Worm (Caenorhabditis elegans): ENCODE results near the gene F53F4.4.

F53F4.4 gene

ce11 chrV:13647185-13647584 lies 54.0 kb downstream of the F53F4.4 start:
- no peak for TF ChIP-seq tab-1 (GFP tag; IDR thresholded peaks at IDR 0.05)
- no peak for TF ChIP-seq ztf-29 (GFP tag; IDR thresholded peaks at IDR 0.05)
- no peak for TF ChIP-seq flt-1 (GFP tag; IDR thresholded peaks at IDR 0.05)
- no peak for TF ChIP-seq klf-2 (GFP tag; conservative IDR thresholded peaks at IDR 0.05)
- no peak for TF ChIP-seq ztf-23 (GFP tag; IDR thresholded peaks at IDR 0.05)
- no peak for TF ChIP-seq cog-1 (tag; optimal IDR thresholded peaks at IDR 0.05)
- TF ChIP-seq med-1 (GFP tag; optimal IDR thresholded peaks at IDR 0.05; ENCODE audit: insufficient read depth): no peak
- TF ChIP-seq ref-1 (GFP tag; conservative IDR thresholded peaks at IDR 0.05): no peak
- TF ChIP-seq T22C8.4 (GFP tag; IDR thresholded peaks at IDR 0.05): no peak

- TF ChIP-seq T22C8.4 (GFP tag; IDR thresholded peaks at IDR 0.05) (no peak), klf-2 (GFP tag; conservative IDR thresholded peaks at IDR 0.05) (no peak), ref-1 (GFP tag; conservative IDR thresholded peaks at IDR 0.05) (no peak), tab-1 (GFP tag; IDR thresholded peaks at IDR 0.05) (no peak), flt-1 (GFP tag; IDR thresholded peaks at IDR 0.05) (no peak)
Observed at ce11 chrV:13647617-13648016, 54.4 kb downstream of the F53F4.4 start.

All from whole organism, midembryonic.